Worm (Caenorhabditis elegans) whole organism, L4 larva: ENCODE data around the gene H05C05.4.

Experiments
- ZK337.2 ChIP-seq: fragments of 200-800 bp; sonication (Bioruptor generic); IDR thresholded peaks from 2 replicates; pipeline ENCODE4 v1.3.6; 2022; ENCODE audit warnings: missing genetic modification reagents, missing genetic modification characterization, missing compliant biosample characterization
- arid-1 ChIP-seq: fragments of 200-800 bp; sonication (Bioruptor generic); conservative IDR thresholded peaks from 2 replicates; pipeline ENCODE4 v1.3.6; 2022; ENCODE audit warnings: missing genetic modification reagents, missing genetic modification characterization, missing compliant biosample characterization
- lin-1 ChIP-seq: fragments of 200-800 bp; sonication (Bioruptor generic); IDR thresholded peaks from 2 replicates; pipeline ENCODE4 v1.3.6; 2022; ENCODE audit warnings: missing genetic modification reagents, missing genetic modification characterization, missing compliant biosample characterization
- lir-3 ChIP-seq: sonication (generic microtip); optimal IDR thresholded peaks from 2 replicates; lab custom pipeline; 2016; ENCODE audit warnings: mild to moderate bottlenecking, missing genetic modification characterization, missing compliant biosample characterization
- nhr-6 ChIP-seq: fragments of 150-350 bp; optimal IDR thresholded peaks from 2 replicates; lab custom pipeline; 2014; ENCODE audit warnings: missing biosample characterization, missing genetic modification characterization
- unc-62 ChIP-seq, 3 experiments: fragments of 150-350 bp in 1 of 3; sonication (generic microtip); optimal IDR thresholded peaks in 2 of 3; peaks in 1 of 3; 1 replicate in 1 of 3; 2 replicates in 2 of 3; lab custom pipeline; 2014 to 2017; ENCODE audit warnings: missing biosample characterization in 3 of 3, missing genetic modification characterization in 3 of 3, missing genetic modification reagents in 3 of 3, missing genotype in 1 of 3
- ztf-11 ChIP-seq: fragments of 150-350 bp; optimal IDR thresholded peaks from 2 replicates; lab custom pipeline; 2014; ENCODE audit warnings: missing biosample characterization, missing genetic modification characterization

ce11 chrIII:2901117-2901516 is 44.9 kb downstream of the H05C05.4 start, which contains the start of gene idpa-1:
- TF ChIP-seq unc-62 (GFP tag; optimal IDR thresholded peaks at IDR 0.05 in 1 of 2; lab: Kevin White, UChicago) (no peak), unc-62 (tag; optimal IDR thresholded peaks at IDR 0.05; lab: Kevin White, UChicago) (no peak), nhr-6 (no peak), ZK337.2 (GFP tag; lab: Robert Waterston, UW) (no peak), lir-3 (tag; lab: Kevin White, UChicago) (no peak), arid-1 (no peak), ztf-11 (no peak), lin-1 (GFP tag; lab: Robert Waterston, UW) (no peak)
